Worm (Caenorhabditis elegans) whole organism, young adult: ENCODE results near the gene F13A2.5.
A peak's percentile ranks its signal among the peaks of the same experiment; 100 is the strongest.

Experiments used
- B0019.2 ChIP-seq: fragments of 200-800 bp; sonication (Bioruptor generic); conservative IDR thresholded peaks from 2 replicates; pipeline ENCODE4 v1.3.6; 2022; ENCODE audit warnings: missing genetic modification reagents, missing genetic modification characterization, missing compliant biosample characterization
- B0035.1 ChIP-seq: sonication (generic microtip); optimal IDR thresholded peaks from 2 replicates; lab custom pipeline; 2016; ENCODE audit warnings: missing genetic modification characterization, mild to moderate bottlenecking, missing compliant biosample characterization, missing genotype, missing genetic modification reagents
- D2030.7 ChIP-seq: fragments of 200-800 bp; sonication (Bioruptor generic); IDR thresholded peaks from 2 replicates; pipeline ENCODE4 v1.3.6; 2022; ENCODE audit warnings: missing genetic modification reagents, missing genetic modification characterization, missing compliant biosample characterization
- F22D6.2 ChIP-seq: sonication (generic microtip); optimal IDR thresholded peaks from 2 replicates; lab custom pipeline; 2016; ENCODE audit warnings: mild to moderate bottlenecking, missing genetic modification characterization, missing compliant biosample characterization
- F23B12.7 ChIP-seq: sonication (generic microtip); optimal IDR thresholded peaks from 2 replicates; lab custom pipeline; 2017; ENCODE audit warnings: missing genetic modification characterization, mild to moderate bottlenecking, missing compliant biosample characterization, antibody characterized with exemption, moderate library complexity; ENCODE audit not compliant: insufficient read depth
- F37B4.10 ChIP-seq: fragments of 200-800 bp; sonication (Bioruptor generic); IDR thresholded peaks from 2 replicates; pipeline ENCODE4 v1.3.6; 2022; ENCODE audit warnings: missing genetic modification characterization, missing compliant biosample characterization
- F39B2.1 ChIP-seq: fragments of 200-800 bp; sonication (Bioruptor generic); IDR thresholded peaks from 2 replicates; pipeline ENCODE4 v1.3.6; 2022; ENCODE audit warnings: missing genetic modification reagents, missing genetic modification characterization, missing compliant biosample characterization
- F55B11.4 ChIP-seq: sonication (generic microtip); optimal IDR thresholded peaks from 2 replicates; lab custom pipeline; 2016; ENCODE audit warnings: missing compliant biosample characterization, missing genetic modification characterization, borderline replicate concordance; ENCODE audit not compliant: insufficient read depth
- K11D2.4 ChIP-seq: fragments of 200-800 bp; sonication (Bioruptor generic); IDR thresholded peaks from 2 replicates; pipeline ENCODE4 v1.3.6; 2022; ENCODE audit warnings: missing genetic modification reagents, missing genetic modification characterization, missing compliant biosample characterization
- T07F8.4 ChIP-seq: sonication (generic microtip); optimal IDR thresholded peaks from 2 replicates; lab custom pipeline; 2016; ENCODE audit warnings: mild to moderate bottlenecking, missing genetic modification characterization, moderate library complexity, missing compliant biosample characterization
- akir-1 ChIP-seq: fragments of 200-800 bp; sonication (Bioruptor generic); optimal IDR thresholded peaks from 2 replicates; lab custom pipeline; 2018; ENCODE audit warnings: mild to moderate bottlenecking, missing genetic modification characterization, moderate library complexity, missing compliant biosample characterization
- ama-1 ChIP-seq, 3 experiments: fragments of 150-350 bp in 1 of 3; sonication (generic microtip) in 2 of 3; optimal IDR thresholded peaks; 2 replicates each; lab custom pipeline; 2014 to 2018; ENCODE audit warnings: missing biosample characterization in 2 of 3, missing genetic modification characterization in 2 of 3, missing genetic modification reagents in 2 of 3
- aptf-3 ChIP-seq: fragments of 200-800 bp; sonication (Bioruptor generic); IDR thresholded peaks from 2 replicates; pipeline ENCODE4 v1.3.6; 2022; ENCODE audit warnings: missing genetic modification characterization, missing compliant biosample characterization
- atf-7 ChIP-seq: sonication (generic microtip); optimal IDR thresholded peaks from 2 replicates; lab custom pipeline; 2017; ENCODE audit warnings: mild to moderate bottlenecking, missing genetic modification characterization, missing compliant biosample characterization
- attf-6 ChIP-seq: fragments of 200-800 bp; sonication (Bioruptor generic); IDR thresholded peaks from 2 replicates; pipeline ENCODE4 v1.3.6; 2022; ENCODE audit warnings: missing genetic modification reagents, missing genetic modification characterization, missing compliant biosample characterization
- ceh-91 ChIP-seq: fragments of 200-800 bp; sonication (Bioruptor generic); IDR thresholded peaks from 2 replicates; pipeline ENCODE4 v1.3.6; 2022; ENCODE audit warnings: missing genetic modification reagents, missing genetic modification characterization, missing compliant biosample characterization
- die-1 ChIP-seq: sonication (generic microtip); optimal IDR thresholded peaks from 2 replicates; lab custom pipeline; 2016; ENCODE audit warnings: missing genotype, mild to moderate bottlenecking, missing genetic modification characterization, missing compliant biosample characterization
- dox-1 ChIP-seq: fragments of 200-800 bp; sonication (Bioruptor generic); IDR thresholded peaks from 2 replicates; pipeline ENCODE4 v1.3.6; 2022; ENCODE audit warnings: missing genetic modification reagents, missing genetic modification characterization, missing compliant biosample characterization
- dpff-1 ChIP-seq: sonication (generic microtip); optimal IDR thresholded peaks from 2 replicates; lab custom pipeline; 2017; ENCODE audit warnings: mild to moderate bottlenecking, missing genetic modification characterization, missing compliant biosample characterization
- hmg-1.2 ChIP-seq: fragments of 200-800 bp; sonication (Bioruptor generic); IDR thresholded peaks from 2 replicates; pipeline ENCODE4 v1.3.6; 2022; ENCODE audit warnings: missing genetic modification reagents, missing genetic modification characterization, missing compliant biosample characterization
- hsf-1 ChIP-seq: fragments of 200-800 bp; sonication (Bioruptor generic); IDR thresholded peaks from 2 replicates; pipeline ENCODE4 v1.3.6; 2022; ENCODE audit warnings: missing genetic modification reagents, missing genetic modification characterization, missing compliant biosample characterization
- lag-1 ChIP-seq: fragments of 200-800 bp; sonication (Bioruptor generic); IDR thresholded peaks from 2 replicates; pipeline ENCODE4 v1.3.6; 2022; ENCODE audit warnings: missing genetic modification reagents, missing genetic modification characterization, missing compliant biosample characterization
- mxl-1 ChIP-seq: sonication (generic microtip); optimal IDR thresholded peaks from 2 replicates; lab custom pipeline; 2016; ENCODE audit warnings: missing genetic modification characterization, missing compliant biosample characterization
- nfya-1 ChIP-seq: sonication (generic microtip); optimal IDR thresholded peaks from 2 replicates; lab custom pipeline; 2017; ENCODE audit warnings: antibody characterized with exemption, missing compliant biosample characterization, missing genetic modification characterization, borderline replicate concordance; ENCODE audit not compliant: insufficient read depth
- nfya-2 ChIP-seq: fragments of 200-800 bp; sonication (Bioruptor generic); IDR thresholded peaks from 2 replicates; pipeline ENCODE4 v1.3.6; 2022; ENCODE audit warnings: missing genetic modification reagents, missing genetic modification characterization, missing compliant biosample characterization
- nfyb-1 ChIP-seq: fragments of 200-800 bp; sonication (Bioruptor generic); IDR thresholded peaks from 2 replicates; pipeline ENCODE4 v1.3.6; 2022; ENCODE audit warnings: missing genetic modification reagents, missing genetic modification characterization, missing compliant biosample characterization
- pha-4 ChIP-seq: fragments of 150-350 bp; sonication (generic microtip); optimal IDR thresholded peaks from 2 replicates; lab custom pipeline; 2014; ENCODE audit warnings: missing biosample characterization, missing genetic modification reagents, missing genetic modification characterization
- rpc-1 ChIP-seq, 2 experiments: fragments of 150-350 bp in 1 of 2; sonication (generic microtip) in 1 of 2; optimal IDR thresholded peaks; 2 replicates each; lab custom pipeline; 2014 to 2018; ENCODE audit warnings: missing biosample characterization in 1 of 2, missing genetic modification characterization in 1 of 2, missing genetic modification reagents in 1 of 2, missing genotype in 1 of 2
- snpc-1.3 ChIP-seq: sonication (generic microtip); optimal IDR thresholded peaks from 2 replicates; lab custom pipeline; 2017; ENCODE audit warnings: missing genetic modification characterization, mild to moderate bottlenecking, missing compliant biosample characterization, antibody characterized with exemption, moderate library complexity, missing genotype, missing genetic modification reagents; ENCODE audit not compliant: insufficient read depth
- snpc-4 ChIP-seq, 5 experiments: fragments of 150-350 bp in 1 of 5; sonication (generic microtip) in 4 of 5; optimal IDR thresholded peaks; 2 replicates each; lab custom pipeline; 2014 to 2018; ENCODE audit warnings: missing genetic modification characterization in 5 of 5, missing biosample characterization in 3 of 5, antibody characterized with exemption in 2 of 5, mild to moderate bottlenecking in 2 of 5, missing compliant biosample characterization in 2 of 5, missing genotype in 2 of 5, moderate library complexity in 2 of 5, missing genetic modification reagents in 1 of 5
- tbx-9 ChIP-seq: sonication (generic microtip); optimal IDR thresholded peaks from 2 replicates; lab custom pipeline; 2016; ENCODE audit warnings: borderline replicate concordance, missing genetic modification characterization, inconsistent platforms, missing compliant biosample characterization
- unc-62 ChIP-seq: fragments of 150-350 bp; optimal IDR thresholded peaks from 2 replicates; lab custom pipeline; 2014; ENCODE audit warnings: missing biosample characterization, missing genetic modification reagents, missing genetic modification characterization
- zfh-2 ChIP-seq: fragments of 200-800 bp; sonication (Bioruptor generic); conservative IDR thresholded peaks from 2 replicates; pipeline ENCODE4 v1.3.6; 2022; ENCODE audit warnings: missing genetic modification reagents, missing genetic modification characterization, missing compliant biosample characterization
- zim-3 ChIP-seq: sonication (generic microtip); optimal IDR thresholded peaks from 2 replicates; lab custom pipeline; 2017; ENCODE audit warnings: mild to moderate bottlenecking, missing genetic modification characterization, moderate library complexity, missing compliant biosample characterization

Gene F13A2.5

DNA sequence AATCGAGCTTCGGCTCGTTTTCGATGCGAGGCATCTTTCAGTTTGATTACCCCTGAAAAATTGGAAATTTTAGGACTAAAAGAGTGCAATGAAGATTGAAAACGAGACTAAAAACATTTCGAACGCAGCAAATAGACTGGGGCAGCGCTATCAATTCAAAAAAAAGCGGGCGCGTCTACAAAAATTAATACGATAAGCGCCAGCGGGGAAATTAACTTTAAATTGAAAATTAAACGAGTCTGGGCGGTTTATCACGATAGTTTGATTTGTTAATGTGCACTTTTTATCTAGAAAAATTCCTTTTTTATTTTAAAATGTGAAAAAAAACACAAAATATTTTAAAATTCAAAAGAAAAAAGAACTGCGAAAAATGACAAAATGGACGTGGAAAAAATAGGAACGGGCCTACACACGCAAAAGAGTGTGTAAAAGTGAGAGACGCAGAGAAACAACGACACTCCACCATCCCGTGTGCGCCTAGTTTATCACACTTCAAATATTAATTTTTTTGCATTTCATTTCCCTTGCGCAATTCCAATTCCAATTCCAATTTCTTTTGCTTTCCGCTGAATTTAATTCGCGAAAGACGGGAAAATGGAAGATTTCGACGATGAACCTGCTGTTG, 30.3 kb downstream of the F13A2.5 start, which contains the start of the genes gmpr-1 and fipp-1 (continued):
- TF ChIP-seq ama-1 (optimal IDR thresholded peaks at IDR 0.05; lab: Kevin White, UChicago): no peak
- no peak for TF ChIP-seq ama-1 (GFP tag; optimal IDR thresholded peaks at IDR 0.05; lab: Kevin White, UChicago)
- TF ChIP-seq F23B12.7 (tag; lab: Kevin White, UChicago): peak; percentile 10
- no peak for TF ChIP-seq aptf-3 (GFP tag; lab: Robert Waterston, UW)
- no peak for TF ChIP-seq F55B11.4 (tag; lab: Kevin White, UChicago)
- TF ChIP-seq zim-3 (tag; lab: Kevin White, UChicago): no peak
- TF ChIP-seq nfya-1: no peak
- peak; percentile 99 for TF ChIP-seq hmg-1.2
- no peak for TF ChIP-seq nfyb-1 (GFP tag; lab: Robert Waterston, UW)
- TF ChIP-seq hsf-1 (GFP tag; lab: Robert Waterston, UW): no peak
- TF ChIP-seq attf-6 (GFP tag; lab: Robert Waterston, UW): no peak
- TF ChIP-seq, all 124 proteins: peak for 21

DNA sequence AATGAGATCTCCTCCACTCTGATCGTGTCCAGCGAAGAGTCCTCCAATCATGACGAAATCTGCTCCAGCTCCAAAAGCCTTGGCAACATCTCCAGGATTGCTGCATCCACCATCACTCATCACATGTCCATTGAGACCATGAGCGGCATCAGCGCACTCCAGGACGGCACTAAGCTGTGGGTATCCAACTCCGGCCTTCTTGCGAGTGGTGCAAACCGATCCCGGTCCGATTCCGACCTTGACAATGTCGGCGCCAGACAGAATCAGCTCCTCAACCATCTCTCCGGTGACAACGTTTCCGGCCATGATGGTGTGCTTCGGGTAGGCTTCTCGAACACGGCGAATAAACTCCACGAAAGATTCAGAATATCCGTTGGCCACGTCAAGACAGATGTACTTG, 31.2 kb downstream of the F13A2.5 start:
- TF ChIP-seq pha-4 (tag; lab: Kevin White, UChicago): no peak
- TF ChIP-seq zfh-2: peak; percentile 68
- no peak for TF ChIP-seq akir-1
- TF ChIP-seq die-1 (tag; lab: Kevin White, UChicago): no peak
- TF ChIP-seq hmg-1.2: no peak
- TF ChIP-seq zim-3 (tag; lab: Kevin White, UChicago): no peak
- TF ChIP-seq nfya-1: no peak

DNA sequence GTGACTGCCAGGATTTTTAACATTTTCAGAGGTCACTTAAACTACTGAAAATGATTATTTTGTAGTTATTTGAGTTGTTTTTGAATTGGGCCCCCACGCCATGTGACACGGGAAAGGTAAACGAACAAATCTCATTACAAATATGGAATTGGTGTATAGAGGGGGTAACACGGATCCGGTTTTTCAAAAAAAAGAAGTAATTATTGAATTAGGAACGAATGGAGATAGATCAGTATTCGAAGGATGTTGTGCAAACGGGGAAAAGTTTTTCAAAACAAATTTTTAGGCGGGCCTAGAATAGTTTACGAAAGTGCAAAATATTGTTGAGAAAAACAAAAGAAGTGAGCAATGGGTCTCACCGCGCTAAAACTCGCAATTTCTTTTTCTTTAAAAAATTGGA, 35.3 kb downstream of the F13A2.5 start, which contains the start of gene F32D1.11:
Gene F32D1.11, minus strand, starts transcription at position 101 of the 400 bp plus-strand sequence.
- no peak for TF ChIP-seq B0035.1 (tag; lab: Kevin White, UChicago)
- no peak for TF ChIP-seq snpc-4 (GFP tag; optimal IDR thresholded peaks at IDR 0.05; lab: Kevin White, UChicago)
- no peak for TF ChIP-seq snpc-4 (tag; optimal IDR thresholded peaks at IDR 0.05; lab: Kevin White, UChicago)
- no peak for TF ChIP-seq rpc-1 (optimal IDR thresholded peaks at IDR 0.05; lab: Kevin White, UChicago)
- no peak for TF ChIP-seq rpc-1 (tag; optimal IDR thresholded peaks at IDR 0.05; lab: Kevin White, UChicago)
- no peak for TF ChIP-seq dox-1
- no peak for TF ChIP-seq tbx-9 (tag; lab: Kevin White, UChicago)
- no peak for TF ChIP-seq F37B4.10 (GFP tag; lab: Robert Waterston, UW)
- no peak for TF ChIP-seq unc-62 (GFP tag; lab: Kevin White, UChicago)
- no peak for TF ChIP-seq dpff-1 (tag; lab: Kevin White, UChicago)

DNA sequence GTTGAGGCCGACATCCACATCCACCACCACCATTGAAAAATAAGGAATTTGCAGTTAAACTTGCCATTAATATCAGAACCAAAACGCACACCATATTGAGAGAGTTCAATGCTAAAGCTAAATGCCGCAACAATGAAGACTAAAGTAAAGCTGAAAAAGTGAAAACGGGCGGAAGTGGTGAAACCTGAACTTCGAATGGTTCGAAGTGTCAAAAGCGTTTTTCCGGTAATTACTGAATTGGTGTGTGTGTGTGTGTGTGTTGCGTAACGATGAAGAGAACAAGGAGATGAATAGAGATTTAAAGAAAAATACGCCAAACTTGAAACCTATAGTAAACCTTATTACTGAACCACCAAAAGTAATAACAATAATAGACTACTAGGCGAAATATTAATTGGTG, 37.2 kb downstream of the F13A2.5 start, which contains the start of gene grl-13:
Gene grl-13, minus strand, starts transcription at position 101 of the 400 bp plus-strand sequence.
- TF ChIP-seq snpc-1.3 (tag; lab: Kevin White, UChicago) (no peak), D2030.7 (GFP tag; lab: Robert Waterston, UW) (no peak), F22D6.2 (tag; lab: Kevin White, UChicago) (no peak), nfya-2 (GFP tag; lab: Robert Waterston, UW) (no peak), atf-7 (tag; lab: Kevin White, UChicago) (no peak), lag-1 (GFP tag; lab: Robert Waterston, UW) (no peak), F39B2.1 (GFP tag; lab: Robert Waterston, UW) (no peak), ceh-91 (GFP tag; lab: Robert Waterston, UW) (no peak), K11D2.4 (GFP tag; lab: Robert Waterston, UW) (no peak), B0019.2 (no peak), attf-6 (GFP tag; lab: Robert Waterston, UW) (no peak), mxl-1 (no peak), die-1 (tag; lab: Kevin White, UChicago) (no peak), T07F8.4 (tag; lab: Kevin White, UChicago) (no peak)
